Worm (Caenorhabditis elegans) whole organism, late embryonic: ENCODE data around the gene F54H5.2.

Experiments used
- F13H6.1 ChIP-seq: sonication (generic microtip); optimal IDR thresholded peaks from 2 replicates; lab custom pipeline; 2016; ENCODE audit warnings: missing genetic modification characterization, missing compliant biosample characterization
- K09A11.1 ChIP-seq: sonication (generic microtip); optimal IDR thresholded peaks from 2 replicates; lab custom pipeline; 2017; ENCODE audit warnings: antibody characterized with exemption, mild to moderate bottlenecking, missing genetic modification characterization, missing compliant biosample characterization; ENCODE audit not compliant: insufficient read depth
- Y22D7AL.16 ChIP-seq: sonication (generic microtip); optimal IDR thresholded peaks from 2 replicates; lab custom pipeline; 2016; ENCODE audit warnings: missing genetic modification characterization, missing compliant biosample characterization
- ahr-1 ChIP-seq: sonication (generic microtip); optimal IDR thresholded peaks from 2 replicates; lab custom pipeline; 2016; ENCODE audit warnings: missing genetic modification characterization, missing compliant biosample characterization
- ama-1 ChIP-seq: fragments of 150-350 bp; optimal IDR thresholded peaks from 2 replicates; lab custom pipeline; 2014
- ceh-22 ChIP-seq: sonication (generic microtip); optimal IDR thresholded peaks from 2 replicates; lab custom pipeline; 2017; ENCODE audit warnings: missing biosample characterization, missing genetic modification characterization
- ceh-30 ChIP-seq: fragments of 150-350 bp; optimal IDR thresholded peaks from 2 replicates; lab custom pipeline; 2014; ENCODE audit warnings: missing biosample characterization, missing genetic modification characterization
- ceh-31 ChIP-seq: sonication (generic microtip); optimal IDR thresholded peaks from 2 replicates; lab custom pipeline; 2016; ENCODE audit warnings: missing genetic modification characterization, missing compliant biosample characterization
- ceh-34 ChIP-seq: sonication (generic microtip); optimal IDR thresholded peaks from 2 replicates; lab custom pipeline; 2016; ENCODE audit warnings: mild to moderate bottlenecking, missing genetic modification characterization, missing compliant biosample characterization
- ceh-45 ChIP-seq: fragments of 200-800 bp; sonication (Bioruptor generic); IDR thresholded peaks from 2 replicates; pipeline ENCODE4 v1.3.6; 2022; ENCODE audit warnings: missing genetic modification reagents, missing genetic modification characterization, missing compliant biosample characterization
- ceh-48 ChIP-seq: sonication (generic microtip); optimal IDR thresholded peaks from 2 replicates; lab custom pipeline; 2016; ENCODE audit warnings: missing genetic modification characterization, inconsistent platforms, missing compliant biosample characterization
- che-1 ChIP-seq: sonication (generic microtip); optimal IDR thresholded peaks from 2 replicates; lab custom pipeline; 2016; ENCODE audit warnings: mild to moderate bottlenecking, missing genetic modification characterization, missing compliant biosample characterization
- dmd-4 ChIP-seq: sonication (generic microtip); optimal IDR thresholded peaks from 2 replicates; lab custom pipeline; 2016; ENCODE audit warnings: borderline replicate concordance, missing genetic modification characterization, missing compliant biosample characterization
- elt-2 ChIP-seq: sonication (generic microtip); optimal IDR thresholded peaks from 2 replicates; lab custom pipeline; 2016; ENCODE audit warnings: missing genetic modification reagents, missing genetic modification characterization, missing compliant biosample characterization
- ets-4 ChIP-seq: sonication (generic microtip); optimal IDR thresholded peaks from 2 replicates; lab custom pipeline; 2016; ENCODE audit warnings: missing genetic modification characterization, missing compliant biosample characterization
- fax-1 ChIP-seq: sonication (generic microtip); optimal IDR thresholded peaks from 2 replicates; lab custom pipeline; 2016; ENCODE audit warnings: missing genotype, missing genetic modification characterization, missing compliant biosample characterization
- fkh-6 ChIP-seq: sonication (generic microtip); optimal IDR thresholded peaks from 2 replicates; lab custom pipeline; 2016; ENCODE audit warnings: missing genetic modification characterization, missing compliant biosample characterization
- hlh-15 ChIP-seq: sonication (generic microtip); optimal IDR thresholded peaks from 2 replicates; lab custom pipeline; 2016; ENCODE audit warnings: missing genetic modification characterization, missing compliant biosample characterization
- hlh-30 ChIP-seq: sonication (generic microtip); optimal IDR thresholded peaks from 2 replicates; lab custom pipeline; 2017; ENCODE audit warnings: antibody characterized with exemption, missing genetic modification characterization, missing compliant biosample characterization; ENCODE audit not compliant: insufficient read depth
- hlh-6 ChIP-seq: sonication (generic microtip); optimal IDR thresholded peaks from 2 replicates; lab custom pipeline; 2016; ENCODE audit warnings: missing genotype, missing genetic modification characterization, missing compliant biosample characterization
- lim-6 ChIP-seq: sonication (generic microtip); optimal IDR thresholded peaks from 2 replicates; lab custom pipeline; 2016; ENCODE audit warnings: missing genetic modification characterization, missing compliant biosample characterization
- lin-11 ChIP-seq: fragments of 200-800 bp; sonication (Bioruptor generic); optimal IDR thresholded peaks from 2 replicates; lab custom pipeline; 2018; ENCODE audit warnings: mild to moderate bottlenecking, missing genetic modification characterization, missing compliant biosample characterization
- madf-2 ChIP-seq: sonication (generic microtip); optimal IDR thresholded peaks from 2 replicates; lab custom pipeline; 2017; ENCODE audit warnings: missing genetic modification characterization, missing compliant biosample characterization
- nfya-1 ChIP-seq: sonication (generic microtip); optimal IDR thresholded peaks from 2 replicates; lab custom pipeline; 2017; ENCODE audit warnings: missing genetic modification characterization, mild to moderate bottlenecking, missing compliant biosample characterization, antibody characterized with exemption, moderate library complexity
- odd-2 ChIP-seq: sonication (generic microtip); optimal IDR thresholded peaks from 2 replicates; lab custom pipeline; 2017; ENCODE audit warnings: antibody characterized with exemption, mild to moderate bottlenecking, missing genetic modification characterization, missing compliant biosample characterization
- pag-3 ChIP-seq: sonication (generic microtip); optimal IDR thresholded peaks from 2 replicates; lab custom pipeline; 2016; ENCODE audit warnings: missing compliant biosample characterization, missing genetic modification characterization, borderline replicate concordance
- pros-1 ChIP-seq: fragments of 150-350 bp; optimal IDR thresholded peaks from 2 replicates; lab custom pipeline; 2014; ENCODE audit warnings: missing biosample characterization, missing genetic modification reagents, missing genetic modification characterization
- sox-2 ChIP-seq: fragments of 200-800 bp; sonication (Bioruptor generic); IDR thresholded peaks from 2 replicates; pipeline ENCODE4 v1.3.6; 2022; ENCODE audit warnings: missing genetic modification reagents, missing genetic modification characterization, missing compliant biosample characterization
- tbx-2 ChIP-seq: sonication (generic microtip); optimal IDR thresholded peaks from 2 replicates; lab custom pipeline; 2016; ENCODE audit warnings: missing genetic modification characterization, missing compliant biosample characterization
- unc-42 ChIP-seq: sonication (generic microtip); optimal IDR thresholded peaks from 2 replicates; lab custom pipeline; 2016; ENCODE audit warnings: missing genotype, missing genetic modification characterization, missing compliant biosample characterization
- unc-86 ChIP-seq: sonication (generic microtip); optimal IDR thresholded peaks from 2 replicates; lab custom pipeline; 2016; ENCODE audit warnings: missing genetic modification characterization, missing compliant biosample characterization
- zip-5 ChIP-seq: sonication (generic microtip); optimal IDR thresholded peaks from 2 replicates; lab custom pipeline; 2016; ENCODE audit warnings: missing genetic modification characterization, missing compliant biosample characterization
- ztf-16 ChIP-seq: sonication (generic microtip); optimal IDR thresholded peaks from 2 replicates; lab custom pipeline; 2017; ENCODE audit warnings: missing genetic modification characterization, missing compliant biosample characterization

The F54H5.2 gene

DNA sequence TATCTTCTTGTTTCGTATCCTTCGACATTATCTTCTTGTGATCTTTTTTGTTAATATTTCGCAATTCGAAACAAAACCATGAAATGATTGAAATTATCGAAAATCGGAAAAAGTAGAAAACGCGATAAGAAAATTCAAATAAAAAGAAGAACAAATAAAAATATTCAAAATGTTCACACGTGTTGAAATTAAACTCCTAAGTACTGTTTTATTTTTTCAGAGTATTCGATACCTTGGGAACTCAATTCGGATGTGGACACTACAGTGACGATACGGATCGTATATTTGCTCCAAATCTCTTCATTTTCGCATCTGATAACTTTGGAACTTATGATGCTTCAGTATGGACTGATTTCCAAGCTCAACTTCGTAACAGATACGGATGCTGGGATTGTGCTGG lies 8.9 kb downstream of the F54H5.2 start, which contains the start of gene T19D12.5:
TSS of gene T19D12.5 (minus strand) at position 101 of the 400 bp plus-strand sequence.
- no peak for TF ChIP-seq lim-6 (tag; lab: Kevin White, UChicago)

DNA sequence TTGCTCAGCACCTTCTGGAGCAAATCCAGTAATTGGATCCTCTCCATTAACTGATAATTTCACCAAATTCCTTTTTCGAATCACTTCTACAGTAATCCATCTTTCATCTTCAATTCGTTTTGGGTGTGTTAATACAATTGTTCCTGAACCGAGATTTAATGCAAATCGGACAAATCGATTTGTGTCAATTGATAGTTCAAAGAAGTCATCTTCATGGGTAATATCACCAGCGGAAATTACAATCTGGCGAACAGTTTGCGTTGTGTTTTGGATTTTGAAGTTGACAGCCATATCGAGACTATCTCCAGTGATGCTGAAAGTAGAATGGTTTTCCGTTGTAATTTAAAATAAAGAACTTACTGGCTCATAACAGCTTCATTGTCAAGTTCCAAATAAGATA lies 10.6 kb downstream of the F54H5.2 start:
- no peak for TF ChIP-seq fax-1 (tag; lab: Kevin White, UChicago)
- TF ChIP-seq elt-2 (tag; lab: Kevin White, UChicago): no peak
- TF ChIP-seq ceh-30: no peak
- no peak for TF ChIP-seq unc-42 (tag; lab: Kevin White, UChicago)
- TF ChIP-seq fkh-6 (tag; lab: Kevin White, UChicago): no peak
- no peak for TF ChIP-seq madf-2 (tag; lab: Kevin White, UChicago)
- TF ChIP-seq Y22D7AL.16 (tag; lab: Kevin White, UChicago): no peak
- no peak for TF ChIP-seq sox-2 (GFP tag; lab: Robert Waterston, UW)
- no peak for TF ChIP-seq odd-2 (tag; lab: Kevin White, UChicago)
- TF ChIP-seq ceh-34 (tag; lab: Kevin White, UChicago): no peak
- no peak for TF ChIP-seq hlh-6 (tag; lab: Kevin White, UChicago)
- TF ChIP-seq F13H6.1 (tag; lab: Kevin White, UChicago): no peak
- TF ChIP-seq pros-1 (tag; lab: Kevin White, UChicago): no peak
- no peak for TF ChIP-seq ets-4 (tag; lab: Kevin White, UChicago)
- no peak for TF ChIP-seq che-1 (tag; lab: Kevin White, UChicago)
- TF ChIP-seq ztf-16: no peak
- no peak for TF ChIP-seq ceh-31 (tag; lab: Kevin White, UChicago)
- TF ChIP-seq zip-5 (tag; lab: Kevin White, UChicago): no peak
- no peak for TF ChIP-seq unc-86 (tag; lab: Kevin White, UChicago)
- no peak for TF ChIP-seq ama-1

DNA sequence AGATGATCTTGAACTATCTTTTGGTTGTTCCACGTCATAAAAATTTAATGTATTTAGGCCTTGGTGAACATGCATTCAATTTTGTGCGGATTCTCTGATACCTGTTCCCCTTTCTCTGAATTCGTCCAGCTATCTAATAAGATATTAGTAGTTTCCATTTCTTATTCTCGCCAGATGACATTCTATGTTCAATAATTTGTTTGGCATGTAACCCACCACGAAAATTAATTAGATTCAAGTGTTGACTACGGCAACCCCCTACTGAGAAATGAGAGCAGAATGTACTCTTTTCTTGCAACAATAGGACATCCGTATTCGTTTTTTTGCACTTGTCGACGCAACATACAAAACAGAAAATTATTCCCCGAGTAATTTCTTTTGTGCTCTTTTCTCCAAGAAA lies 14.9 kb downstream of the F54H5.2 start:
- TF ChIP-seq Y22D7AL.16 (tag; lab: Kevin White, UChicago): no peak
- peak; percentile 67 for TF ChIP-seq unc-42 (tag; lab: Kevin White, UChicago)

DNA sequence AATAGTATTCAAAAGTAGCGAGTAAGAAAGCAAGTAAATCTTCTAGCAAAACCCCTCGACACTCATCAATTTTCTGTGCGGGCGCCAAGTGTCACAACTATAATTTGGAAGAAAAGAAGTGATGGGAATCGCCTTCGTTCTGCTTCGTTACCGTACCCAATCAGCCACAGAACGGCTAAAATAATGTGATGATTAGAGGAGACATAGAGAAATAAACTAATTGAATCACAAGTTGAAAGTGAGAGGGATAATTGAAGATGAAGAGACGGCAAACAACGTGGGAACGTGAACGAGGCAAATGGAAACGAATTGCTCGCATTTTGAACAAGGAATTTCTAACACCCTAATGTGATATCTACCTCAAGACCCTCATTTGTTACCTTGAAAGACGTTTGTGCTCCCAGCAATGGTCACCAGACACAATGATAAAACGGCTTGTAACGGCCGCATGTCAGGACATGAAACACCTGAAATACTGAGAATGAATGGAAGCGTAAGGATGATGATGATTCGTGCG lies 15.4 kb downstream of the F54H5.2 start, which contains the start of gene T19D12.6:
TSS of gene T19D12.6 (minus strand) at position 467 of the 517 bp plus-strand sequence.
- TF ChIP-seq odd-2 (tag; lab: Kevin White, UChicago): no peak
- TF ChIP-seq ceh-22: no peak
- no peak for TF ChIP-seq tbx-2 (tag; lab: Kevin White, UChicago)
- no peak for TF ChIP-seq ceh-31 (tag; lab: Kevin White, UChicago)

DNA sequence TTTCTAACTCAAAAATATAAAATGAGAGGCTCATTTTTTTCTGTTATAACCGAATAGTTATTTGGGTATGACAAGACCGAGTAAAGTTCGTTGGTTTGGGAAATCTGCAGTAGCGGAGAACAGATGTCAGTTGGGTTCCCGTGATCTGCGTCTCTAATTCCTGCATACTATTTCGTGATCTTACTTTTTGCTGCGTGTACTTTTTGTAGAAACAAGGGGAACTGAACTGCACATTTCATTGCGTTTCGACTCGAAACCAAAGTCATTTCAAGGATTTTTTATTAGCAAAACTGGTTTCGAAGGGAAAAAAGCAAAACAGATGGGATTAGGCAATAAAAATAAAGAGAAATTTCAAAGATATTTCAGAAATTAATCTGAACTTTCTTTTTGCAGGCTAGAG lies 19.6 kb downstream of the F54H5.2 start:
- no peak for TF ChIP-seq K09A11.1 (tag; lab: Kevin White, UChicago)
- TF ChIP-seq hlh-6 (tag; lab: Kevin White, UChicago): no peak
- TF ChIP-seq ceh-48 (tag; lab: Kevin White, UChicago): no peak
- TF ChIP-seq nfya-1: no peak
- TF ChIP-seq odd-2 (tag; lab: Kevin White, UChicago): no peak
- no peak for TF ChIP-seq lin-11 (tag; lab: Kevin White, UChicago)
- no peak for TF ChIP-seq hlh-15 (tag; lab: Kevin White, UChicago)
- no peak for TF ChIP-seq pag-3
- no peak for TF ChIP-seq ceh-45 (GFP tag; lab: Robert Waterston, UW)
- no peak for TF ChIP-seq hlh-30
- no peak for TF ChIP-seq dmd-4
- TF ChIP-seq ahr-1 (tag; lab: Kevin White, UChicago): no peak
- no peak for TF ChIP-seq F13H6.1 (tag; lab: Kevin White, UChicago)

DNA sequence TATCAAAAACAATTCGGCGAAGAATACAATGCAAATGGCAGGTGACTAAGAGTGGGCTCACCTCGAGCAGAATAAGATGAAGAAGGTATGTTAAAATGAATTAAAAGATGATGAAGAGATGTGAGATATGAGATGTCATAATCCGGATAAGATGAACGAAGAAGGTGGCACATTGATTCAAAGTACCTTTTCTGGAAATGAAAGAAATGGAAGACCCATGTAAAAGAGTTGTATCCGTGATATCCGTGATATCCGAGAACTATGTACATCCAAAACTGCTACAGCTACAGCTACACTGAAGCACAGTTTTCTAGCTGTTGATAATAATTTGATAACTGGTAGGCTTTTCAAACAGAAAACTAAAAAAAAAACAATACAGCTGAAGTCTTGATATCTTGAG lies 21.7 kb downstream of the F54H5.2 start, which contains the start of gene oig-8:
TSS of gene oig-8 (minus strand) at position 101 of the 400 bp plus-strand sequence.
- TF ChIP-seq pros-1 (tag; lab: Kevin White, UChicago): no peak
- no peak for TF ChIP-seq nfya-1
